Worm (Caenorhabditis elegans) whole organism, L4 larva: Measurements from ENCODE around the gene mam-6.

Source experiments
- aha-1 ChIP-seq: fragments of 150-350 bp; peaks from one replicate; lab custom pipeline; 2014; ENCODE audit warnings: missing biosample characterization, missing genetic modification characterization
- ceh-62 ChIP-seq: sonication (generic microtip); optimal IDR thresholded peaks from 2 replicates; lab custom pipeline; 2017; ENCODE audit warnings: missing biosample characterization, missing genetic modification characterization
- fkh-10 ChIP-seq: fragments of 150-350 bp; optimal IDR thresholded peaks from 2 replicates; lab custom pipeline; 2014; ENCODE audit warnings: missing biosample characterization, missing genetic modification reagents, missing genetic modification characterization
- fos-1 ChIP-seq: fragments of 150-350 bp; optimal IDR thresholded peaks from 2 replicates; lab custom pipeline; 2014; ENCODE audit warnings: missing biosample characterization, missing genetic modification characterization
- lin-15B ChIP-seq: fragments of 150-350 bp; sonication (generic microtip); optimal IDR thresholded peaks from 3 replicates; lab custom pipeline; 2014; ENCODE audit warnings: missing biosample characterization, missing genetic modification characterization
- lin-29 ChIP-seq: fragments of 200-800 bp; sonication (Bioruptor generic); IDR thresholded peaks from 2 replicates; pipeline ENCODE4 v1.3.6; 2022; ENCODE audit warnings: missing genetic modification reagents, missing genetic modification characterization, missing compliant biosample characterization
- lin-39 ChIP-seq: fragments of 150-350 bp; optimal IDR thresholded peaks from 2 replicates; lab custom pipeline; 2014; ENCODE audit warnings: missing biosample characterization, missing genetic modification reagents, missing genetic modification characterization
- mdl-1 ChIP-seq, 2 experiments: fragments of 150-350 bp in 1 of 2; sonication (generic microtip) in 1 of 2; optimal IDR thresholded peaks; 2 replicates each; lab custom pipeline; 2014 to 2017; ENCODE audit warnings: missing biosample characterization in 2 of 2, missing genetic modification characterization in 2 of 2
- mep-1 ChIP-seq: fragments of 150-350 bp; sonication (generic microtip); optimal IDR thresholded peaks from 3 replicates; lab custom pipeline; 2014; ENCODE audit warnings: missing biosample characterization, missing genetic modification characterization
- mxl-2 ChIP-seq: fragments of 200-800 bp; sonication (Bioruptor generic); conservative IDR thresholded peaks from 2 replicates; pipeline ENCODE4 v1.3.6; 2022; ENCODE audit warnings: missing genetic modification reagents, missing genetic modification characterization, missing compliant biosample characterization
- nhr-10 ChIP-seq: fragments of 150-350 bp; optimal IDR thresholded peaks from 2 replicates; lab custom pipeline; 2014; ENCODE audit warnings: missing biosample characterization, missing genetic modification characterization
- nhr-28 ChIP-seq: fragments of 150-350 bp; optimal IDR thresholded peaks from 2 replicates; lab custom pipeline; 2014; ENCODE audit warnings: missing biosample characterization, missing genetic modification characterization
- nhr-41 ChIP-seq: fragments of 200-800 bp; sonication (Bioruptor generic); IDR thresholded peaks from 2 replicates; pipeline ENCODE4 v1.3.6; 2022; ENCODE audit warnings: missing genetic modification reagents, missing genetic modification characterization, missing compliant biosample characterization
- zag-1 ChIP-seq: fragments of 150-350 bp; optimal IDR thresholded peaks from 2 replicates; lab custom pipeline; 2014; ENCODE audit warnings: missing biosample characterization, missing genetic modification characterization

- TF ChIP-seq lin-39 (tag; lab: Kevin White, UChicago) (no peak), nhr-28 (tag; lab: Kevin White, UChicago) (peak; percentile 43), aha-1 (tag; lab: Kevin White, UChicago) (peak; percentile 97), mep-1 (no peak), lin-15B (no peak), ceh-62 (tag; lab: Kevin White, UChicago) (no peak), mxl-2 (GFP tag; lab: Robert Waterston, UW) (no peak), nhr-10 (tag; lab: Kevin White, UChicago) (no peak), mdl-1 (tag; optimal IDR thresholded peaks at IDR 0.05; lab: Kevin White, UChicago) (peak; percentile 47 to 56), fos-1 (no peak), nhr-41 (GFP tag; lab: Robert Waterston, UW) (no peak), zag-1 (tag; lab: Kevin White, UChicago) (no peak), fkh-10 (GFP tag; lab: Kevin White, UChicago) (no peak), lin-29 (no peak)
Observed at ce11 chrX:15079406-15079805, 10.3 kb upstream of the mam-6 start.
